Fruit fly (Drosophila melanogaster) whole organism, embryonic: ENCODE measurements around the gene CG16734.
A peak's percentile ranks its signal among the peaks of the same experiment; 100 is the strongest.

Experiments
- Bdp1 ChIP-seq: fragments of 200-800 bp; sonication (Bioruptor generic); optimal IDR thresholded peaks from 3 replicates; lab custom pipeline; 2016; ENCODE audit warnings: missing biosample characterization, missing genetic modification characterization
- CG14710 ChIP-seq: fragments of 200-800 bp; sonication (Bioruptor generic); optimal IDR thresholded peaks from 3 replicates; lab custom pipeline; 2019; ENCODE audit warnings: missing biosample characterization, mild to moderate bottlenecking, missing genetic modification characterization, moderate library complexity
- CG15479 ChIP-seq: fragments of 200-800 bp; sonication (Bioruptor generic); optimal IDR thresholded peaks from 3 replicates; lab custom pipeline; 2019; ENCODE audit warnings: missing biosample characterization, mild to moderate bottlenecking, missing genetic modification characterization, moderate library complexity
- CG16813 ChIP-seq: fragments of 200-800 bp; sonication (Bioruptor generic); IDR thresholded peaks from 3 replicates; pipeline ENCODE4 v1.3.6; 2022; ENCODE audit warnings: missing biosample characterization, missing genetic modification characterization; ENCODE audit not compliant: partially characterized antibody
- CG17912 ChIP-seq: fragments of 200-800 bp; sonication (Bioruptor generic); optimal IDR thresholded peaks from 2 replicates; lab custom pipeline; 2018; ENCODE audit warnings: missing biosample characterization, mild to moderate bottlenecking, missing genetic modification characterization
- CG18764 ChIP-seq: fragments of 200-800 bp; sonication (Bioruptor generic); optimal IDR thresholded peaks from 3 replicates; lab custom pipeline; 2016; ENCODE audit warnings: missing biosample characterization, missing genetic modification characterization
- CG33213 ChIP-seq: fragments of 200-800 bp; sonication (Bioruptor generic); optimal IDR thresholded peaks from 3 replicates; lab custom pipeline; 2016; ENCODE audit warnings: missing biosample characterization, missing genetic modification characterization
- CG34224 ChIP-seq: fragments of 200-800 bp; sonication (Bioruptor generic); IDR thresholded peaks from 3 replicates; pipeline ENCODE4 v1.3.6; 2022; ENCODE audit warnings: missing biosample characterization, missing genetic modification characterization; ENCODE audit not compliant: partially characterized antibody
- CG3995 ChIP-seq: fragments of 200-800 bp; sonication (Bioruptor generic); optimal IDR thresholded peaks from 3 replicates; lab custom pipeline; 2016; ENCODE audit warnings: missing biosample characterization, missing genetic modification characterization
- CG4730 ChIP-seq: fragments of 200-800 bp; sonication (Bioruptor generic); IDR thresholded peaks from 2 replicates; pipeline ENCODE4 v1.3.6; 2022; ENCODE audit warnings: missing biosample characterization, missing genetic modification characterization
- CG5180 ChIP-seq: fragments of 200-800 bp; sonication (Bioruptor generic); optimal IDR thresholded peaks from 3 replicates; lab custom pipeline; 2017; ENCODE audit warnings: missing biosample characterization, missing genetic modification characterization, mild to moderate bottlenecking, moderate library complexity, missing genetic modification reagents
- CG6272 ChIP-seq: fragments of 200-800 bp; sonication (Bioruptor generic); IDR thresholded peaks from 2 replicates; pipeline ENCODE4 v1.3.6; 2022; ENCODE audit warnings: missing biosample characterization, missing genetic modification characterization
- CG6791 ChIP-seq: fragments of 200-800 bp; sonication (Bioruptor generic); IDR thresholded peaks from 3 replicates; pipeline ENCODE4 v1.3.6; 2022; ENCODE audit warnings: missing biosample characterization, missing genetic modification characterization; ENCODE audit not compliant: partially characterized antibody
- CG7928 ChIP-seq: fragments of 200-800 bp; sonication (Bioruptor generic); optimal IDR thresholded peaks from 2 replicates; lab custom pipeline; 2017; ENCODE audit warnings: missing biosample characterization, mild to moderate bottlenecking, missing genetic modification characterization
- CG7963 ChIP-seq: fragments of 200-800 bp; sonication (Bioruptor generic); IDR thresholded peaks from 3 replicates; pipeline ENCODE4 v1.3.6; 2022; ENCODE audit warnings: missing biosample characterization, missing genetic modification characterization; ENCODE audit not compliant: partially characterized antibody
- CG8290 ChIP-seq, 3 experiments: fragments of 200-800 bp; sonication (Bioruptor generic); optimal IDR thresholded peaks; 2 replicates each; lab custom pipeline; 2016 to 2019; ENCODE audit warnings: missing biosample characterization in 3 of 3, missing genetic modification characterization in 3 of 3, mild to moderate bottlenecking in 2 of 3, moderate library complexity in 1 of 3
- Dll ChIP-seq: fragments of 200-800 bp; sonication (Bioruptor generic); IDR thresholded peaks from 4 replicates; pipeline ENCODE4 v1.3.6; 2022; ENCODE audit warnings: missing biosample characterization, missing genetic modification characterization; ENCODE audit not compliant: partially characterized antibody
- E2f1 ChIP-seq: fragments of 200-800 bp; sonication (Bioruptor generic); IDR thresholded peaks from 2 replicates; pipeline ENCODE4 v1.3.6; 2022; ENCODE audit warnings: missing biosample characterization, missing genetic modification characterization
- Ets97D ChIP-seq: fragments of 200-800 bp; sonication (Bioruptor generic); optimal IDR thresholded peaks from 3 replicates; lab custom pipeline; 2016; ENCODE audit warnings: missing biosample characterization, missing genetic modification characterization
- HmgD ChIP-seq: fragments of 200-800 bp; sonication (Bioruptor generic); optimal IDR thresholded peaks from 3 replicates; lab custom pipeline; 2016; ENCODE audit warnings: missing biosample characterization, missing genetic modification characterization
- Hmx ChIP-seq: fragments of 200-800 bp; sonication (Bioruptor generic); optimal IDR thresholded peaks from 2 replicates; lab custom pipeline; 2016; ENCODE audit warnings: missing biosample characterization, missing genetic modification characterization
- Hsf ChIP-seq: fragments of 200-800 bp; sonication (Bioruptor generic); optimal IDR thresholded peaks from 3 replicates; lab custom pipeline; 2016; ENCODE audit warnings: missing biosample characterization, missing genetic modification characterization
- Lhr ChIP-seq: fragments of 200-800 bp; sonication (Bioruptor generic); optimal IDR thresholded peaks from 3 replicates; lab custom pipeline; 2017; ENCODE audit warnings: mild to moderate bottlenecking, missing biosample characterization, missing genetic modification reagents, missing genetic modification characterization
- MBD-R2 ChIP-seq: fragments of 200-800 bp; sonication (Bioruptor generic); IDR thresholded peaks from 2 replicates; pipeline ENCODE4 v1.3.6; 2022; ENCODE audit warnings: missing biosample characterization, missing genetic modification characterization
- NfI ChIP-seq: fragments of 200-800 bp; sonication (Bioruptor generic); optimal IDR thresholded peaks from 3 replicates; lab custom pipeline; 2018; ENCODE audit warnings: missing biosample characterization, mild to moderate bottlenecking, missing genetic modification characterization, moderate library complexity
- Scr ChIP-seq: fragments of 200-800 bp; sonication (Bioruptor generic); IDR thresholded peaks from 2 replicates; pipeline ENCODE4 v1.3.6; 2022; ENCODE audit warnings: missing biosample characterization, missing genetic modification characterization; ENCODE audit not compliant: partially characterized antibody
- Sry-δ ChIP-seq: fragments of 200-800 bp; sonication (Bioruptor generic); optimal IDR thresholded peaks from 2 replicates; lab custom pipeline; 2016; ENCODE audit warnings: missing biosample characterization, missing genetic modification characterization
- YL-1 ChIP-seq: fragments of 200-800 bp; sonication (Bioruptor generic); optimal IDR thresholded peaks from 3 replicates; lab custom pipeline; 2017; ENCODE audit warnings: missing biosample characterization, mild to moderate bottlenecking, missing genetic modification characterization
- amos ChIP-seq: fragments of 200-800 bp; sonication (Bioruptor generic); IDR thresholded peaks from 2 replicates; pipeline ENCODE4 v1.3.6; 2022; ENCODE audit warnings: missing biosample characterization, missing genetic modification characterization; ENCODE audit not compliant: partially characterized antibody
- ash1 ChIP-seq: fragments of 200-800 bp; sonication (Bioruptor generic); optimal IDR thresholded peaks from 2 replicates; lab custom pipeline; 2018; ENCODE audit warnings: missing biosample characterization, mild to moderate bottlenecking, missing genetic modification characterization
- ato ChIP-seq: fragments of 200-800 bp; sonication (Bioruptor generic); IDR thresholded peaks from 2 replicates; pipeline ENCODE4 v1.3.6; 2022; ENCODE audit warnings: missing biosample characterization, missing genetic modification characterization; ENCODE audit not compliant: partially characterized antibody
- chif ChIP-seq, 2 experiments: fragments of 200-800 bp; sonication (Bioruptor generic); optimal IDR thresholded peaks; 3 replicates each; lab custom pipeline; 2016; ENCODE audit warnings: missing biosample characterization in 2 of 2, missing genetic modification characterization in 2 of 2
- crp ChIP-seq, 2 experiments: fragments of 200-800 bp; sonication (Bioruptor generic); optimal IDR thresholded peaks; 2 replicates in 1 of 2; 3 replicates in 1 of 2; lab custom pipeline; 2017; ENCODE audit warnings: missing biosample characterization in 2 of 2, missing genetic modification characterization in 2 of 2, mild to moderate bottlenecking in 1 of 2, moderate library complexity in 1 of 2
- eve ChIP-seq, 2 experiments: fragments of >200 bp; optimal IDR thresholded peaks; 2 replicates each; lab custom pipeline; 2017; ENCODE audit warnings: missing biosample characterization in 2 of 2, missing genetic modification characterization in 2 of 2
- ham ChIP-seq: fragments of 200-800 bp; sonication (Bioruptor generic); IDR thresholded peaks from 2 replicates; pipeline ENCODE4 v1.3.6; 2022; ENCODE audit warnings: missing biosample characterization, missing genetic modification characterization
- hkb ChIP-seq, 2 experiments: fragments of 200-800 bp in 1 of 2; fragments of >200 bp in 1 of 2; sonication (Bioruptor generic) in 1 of 2; IDR thresholded peaks in 1 of 2; optimal IDR thresholded peaks in 1 of 2; 2 replicates each; pipeline versions ENCODE4 v1.3.6 to Lab custom; 2017 to 2022; ENCODE audit warnings: missing biosample characterization in 1 of 2, missing genetic modification characterization in 1 of 2
- insv ChIP-seq, 2 experiments: fragments of 200-800 bp; sonication (Bioruptor generic); optimal IDR thresholded peaks; 3 replicates each; lab custom pipeline; 2016 to 2018; ENCODE audit warnings: missing biosample characterization in 2 of 2, missing genetic modification characterization in 2 of 2
- inv ChIP-seq: fragments of 200-800 bp; sonication (Bioruptor generic); IDR thresholded peaks from 2 replicates; pipeline ENCODE4 v1.3.6; 2022; ENCODE audit warnings: missing biosample characterization, missing genetic modification characterization; ENCODE audit not compliant: partially characterized antibody
- knrl ChIP-seq: fragments of 200-800 bp; sonication (Bioruptor generic); IDR thresholded peaks from 3 replicates; pipeline ENCODE4 v1.3.6; 2022; ENCODE audit warnings: missing biosample characterization, missing genetic modification characterization; ENCODE audit not compliant: partially characterized antibody
- lbe ChIP-seq: fragments of 200-800 bp; sonication (Bioruptor generic); optimal IDR thresholded peaks from 2 replicates; lab custom pipeline; 2016; ENCODE audit warnings: missing biosample characterization, mild to moderate bottlenecking, missing genetic modification characterization
- lov ChIP-seq, 2 experiments: fragments of 200-800 bp in 1 of 2; fragments of >200 bp in 1 of 2; sonication (Bioruptor generic) in 1 of 2; IDR thresholded peaks in 1 of 2; optimal IDR thresholded peaks in 1 of 2; 2 replicates in 1 of 2; 3 replicates in 1 of 2; pipeline versions ENCODE4 v1.3.6 to Lab custom; 2017 to 2022; ENCODE audit warnings: missing biosample characterization in 1 of 2, missing genetic modification characterization in 1 of 2
- luna ChIP-seq: fragments of 200-800 bp; sonication (Bioruptor generic); optimal IDR thresholded peaks from 2 replicates; lab custom pipeline; 2016; ENCODE audit warnings: missing biosample characterization, missing genetic modification characterization
- nerfin-2 ChIP-seq: fragments of 200-800 bp; sonication (Bioruptor generic); IDR thresholded peaks from 2 replicates; pipeline ENCODE4 v1.3.6; 2022; ENCODE audit warnings: missing biosample characterization, missing genetic modification characterization; ENCODE audit not compliant: partially characterized antibody
- nmo ChIP-seq: fragments of 200-800 bp; sonication (Bioruptor generic); optimal IDR thresholded peaks from 2 replicates; lab custom pipeline; 2018; ENCODE audit warnings: missing biosample characterization, mild to moderate bottlenecking, missing genetic modification characterization, moderate library complexity
- phol ChIP-seq: fragments of 200-800 bp; sonication (Bioruptor generic); optimal IDR thresholded peaks from 3 replicates; lab custom pipeline; 2018; ENCODE audit warnings: missing biosample characterization, mild to moderate bottlenecking, missing genetic modification characterization, moderate library complexity
- pzg ChIP-seq: fragments of 200-800 bp; sonication (Bioruptor generic); optimal IDR thresholded peaks from 3 replicates; lab custom pipeline; 2018; ENCODE audit warnings: missing biosample characterization, mild to moderate bottlenecking, missing genetic modification characterization, moderate library complexity
- zen2 ChIP-seq: fragments of 200-800 bp; sonication (Bioruptor generic); IDR thresholded peaks from 3 replicates; pipeline ENCODE4 v1.3.6; 2022; ENCODE audit warnings: missing biosample characterization, missing genetic modification characterization; ENCODE audit not compliant: partially characterized antibody

The CG16734 gene

DNA sequence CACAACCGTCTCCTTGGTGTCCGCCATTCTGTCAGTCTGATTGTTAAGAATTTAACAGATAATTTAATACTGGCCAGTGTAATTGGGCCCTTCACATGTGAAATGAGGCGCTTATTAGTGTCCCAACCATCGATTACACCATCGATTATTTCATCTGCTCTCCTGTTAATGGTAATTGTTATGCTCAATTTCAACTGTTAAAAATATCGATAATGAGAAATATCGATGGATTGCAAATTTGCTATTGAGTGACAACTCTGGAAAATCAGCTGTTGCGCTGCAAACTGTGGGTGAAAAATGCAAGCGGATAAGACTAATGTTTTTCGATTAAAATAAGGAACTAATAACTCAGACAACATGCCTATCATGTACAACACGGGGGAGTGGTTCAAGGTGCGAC lies 11.9 kb downstream of the CG16734 start, which contains the start of the genes TrpRS and Vps16A (continued):
- TF ChIP-seq Sry-δ (GFP tag; lab: Kevin White, UChicago) (peak; percentile 89), Bdp1 (GFP tag; lab: Kevin White, UChicago) (no peak), CG15479 (GFP tag; lab: Kevin White, UChicago) (no peak), amos (GFP tag; lab: Robert Waterston, UW) (peak; percentile 98), inv (GFP tag; lab: Robert Waterston, UW) (peak; percentile 95), CG5180 (GFP tag; lab: Kevin White, UChicago) (no peak), CG18764 (GFP tag; lab: Kevin White, UChicago) (peak; percentile 13), CG14710 (tag; lab: Kevin White, UChicago) (peak; percentile 59), zen2 (GFP tag; lab: Robert Waterston, UW) (peak; percentile 99), CG6791 (GFP tag; lab: Robert Waterston, UW) (peak; percentile 99), HmgD (peak; percentile 42), crp (GFP tag; optimal IDR thresholded peaks at IDR 0.05; lab: Kevin White, UChicago) (peak; percentile 86 to 98), E2f1 (GFP tag; lab: Robert Waterston, UW) (no peak), Lhr (peak; percentile 4), Dll (peak; percentile 96), CG3995 (GFP tag; lab: Kevin White, UChicago) (peak; percentile 78), luna (GFP tag; lab: Kevin White, UChicago) (no peak), MBD-R2 (GFP tag; lab: Robert Waterston, UW) (peak; percentile 99), Ets97D (GFP tag; lab: Kevin White, UChicago) (peak; percentile 71), CG7928 (GFP tag; lab: Kevin White, UChicago) (peak; percentile 23), phol (tag; lab: Kevin White, UChicago) (peak; percentile 35), pzg (peak; percentile 96), nmo (GFP tag; lab: Kevin White, UChicago) (peak; percentile 57), CG4730 (GFP tag; lab: Robert Waterston, UW) (no peak), YL-1 (GFP tag; lab: Kevin White, UChicago) (peak; percentile 92), eve (GFP tag; optimal IDR thresholded peaks at IDR 0.05; lab: Kevin White, UChicago) (no peak), hkb (optimal IDR thresholded peaks at IDR 0.05; lab: Kevin White, UChicago) (peak; percentile 20), hkb (GFP tag; IDR thresholded peaks at IDR 0.05; lab: Robert Waterston, UW) (no peak), Scr (peak; percentile 96), ham (no peak), CG6272 (GFP tag; lab: Robert Waterston, UW) (peak; percentile 28; the same call in 1 of the 2 replicates), ato (GFP tag; lab: Robert Waterston, UW) (peak; percentile 94), lov (optimal IDR thresholded peaks at IDR 0.05; lab: Kevin White, UChicago) (no peak), lov (GFP tag; IDR thresholded peaks at IDR 0.05; lab: Robert Waterston, UW) (no peak), Hsf (GFP tag; lab: Kevin White, UChicago) (peak; percentile 9), CG7963 (peak; percentile 98), chif (GFP tag; optimal IDR thresholded peaks at IDR 0.05; lab: Kevin White, UChicago) (peak in 1 of 2 experiments; percentile 19), CG17912 (GFP tag; lab: Kevin White, UChicago) (peak; percentile 50), NfI (peak; percentile 36), Hmx (GFP tag; lab: Kevin White, UChicago) (no peak), CG8290 (GFP tag; optimal IDR thresholded peaks at IDR 0.05; lab: Kevin White, UChicago) (peak; percentile 39), CG8290 (tag; optimal IDR thresholded peaks at IDR 0.05; lab: Kevin White, UChicago) (no peak), CG34224 (peak; percentile 99), ash1 (GFP tag; lab: Kevin White, UChicago) (no peak), CG33213 (GFP tag; lab: Kevin White, UChicago) (peak; percentile 30), knrl (GFP tag; lab: Robert Waterston, UW) (peak; percentile 97), insv (GFP tag; optimal IDR thresholded peaks at IDR 0.05; lab: Kevin White, UChicago) (peak in 1 of 2 experiments; percentile 40), nerfin-2 (GFP tag; lab: Robert Waterston, UW) (peak; percentile 98), lbe (GFP tag; lab: Kevin White, UChicago) (peak; percentile 32), CG16813 (peak; percentile 98)
